Worm (Caenorhabditis elegans): ENCODE data around the gene clec-32.

The clec-32 gene

ce11 chrV:16879532-16879931 is 17.9 kb upstream of the clec-32 start:
- TF ChIP-seq hlh-13 (GFP tag; optimal IDR thresholded peaks at IDR 0.05) (no peak), ama-1 (optimal IDR thresholded peaks at IDR 0.05) (no peak), ceh-19 (GFP tag; optimal IDR thresholded peaks at IDR 0.05) (no peak), sox-2 (GFP tag; IDR thresholded peaks at IDR 0.05) (no peak), nhr-11 (tag; optimal IDR thresholded peaks at IDR 0.05) (no peak), zip-5 (tag; optimal IDR thresholded peaks at IDR 0.05) (no peak), fkh-6 (tag; optimal IDR thresholded peaks at IDR 0.05) (no peak), K09A11.1 (tag; optimal IDR thresholded peaks at IDR 0.05; ENCODE audit: insufficient read depth) (no peak), elt-2 (tag; optimal IDR thresholded peaks at IDR 0.05) (no peak), sdc-2 (tag; optimal IDR thresholded peaks at IDR 0.05) (no peak), madf-2 (tag; optimal IDR thresholded peaks at IDR 0.05) (no peak), C08G9.2 (tag; optimal IDR thresholded peaks at IDR 0.05) (no peak)

ce11 chrV:16874966-16875365 is 13.3 kb upstream of the clec-32 start, which contains the start of gene F49A5.10:
Gene F49A5.10, plus strand, starts transcription at chrV:16875266.
- TF ChIP-seq rnt-1 (tag; optimal IDR thresholded peaks at IDR 0.05) = no peak
- no peak for TF ChIP-seq mec-3 (tag; optimal IDR thresholded peaks at IDR 0.05; ENCODE audit: borderline replicate concordance)
- no peak for TF ChIP-seq dve-1 (tag; optimal IDR thresholded peaks at IDR 0.05)
- TF ChIP-seq madf-2 (tag; optimal IDR thresholded peaks at IDR 0.05) = no peak
- TF ChIP-seq unc-55 (GFP tag; optimal IDR thresholded peaks at IDR 0.05) = no peak
- no peak for TF ChIP-seq che-1 (tag; optimal IDR thresholded peaks at IDR 0.05)
- no peak for TF ChIP-seq F13H6.1 (tag; optimal IDR thresholded peaks at IDR 0.05)
- TF ChIP-seq sox-4 (tag; optimal IDR thresholded peaks at IDR 0.05) = no peak
- no peak for TF ChIP-seq eyg-1 (tag; optimal IDR thresholded peaks at IDR 0.05)
- no peak for TF ChIP-seq ceh-30 (tag; optimal IDR thresholded peaks at IDR 0.05)
- no peak for TF ChIP-seq fkh-6 (tag; optimal IDR thresholded peaks at IDR 0.05)
- no peak for TF ChIP-seq pha-2 (tag; optimal IDR thresholded peaks at IDR 0.05)
- TF ChIP-seq ref-2 (tag; optimal IDR thresholded peaks at IDR 0.05) = no peak
- no peak for TF ChIP-seq ceh-31 (tag; optimal IDR thresholded peaks at IDR 0.05)
- no peak for TF ChIP-seq C38D4.7 (GFP tag; optimal IDR thresholded peaks at IDR 0.05)
- TF ChIP-seq pat-9 (tag; optimal IDR thresholded peaks at IDR 0.05) = no peak

ce11 chrV:16873642-16874041 is 12.0 kb upstream of the clec-32 start, which contains the start of gene srw-23:
Gene srw-23, plus strand, starts transcription at chrV:16873942.
- TF ChIP-seq Y22D7AL.16 (tag; optimal IDR thresholded peaks at IDR 0.05) = no peak
- TF ChIP-seq ceh-22 (tag; optimal IDR thresholded peaks at IDR 0.05) = no peak
- TF ChIP-seq hlh-8 (tag; optimal IDR thresholded peaks at IDR 0.05) = no peak
- no peak for TF ChIP-seq pha-2 (tag; optimal IDR thresholded peaks at IDR 0.05)
- no peak for TF ChIP-seq dmd-4 (tag; optimal IDR thresholded peaks at IDR 0.05; ENCODE audit: borderline replicate concordance)
- no peak for TF ChIP-seq ets-4 (tag; optimal IDR thresholded peaks at IDR 0.05)
- TF ChIP-seq pax-1 (tag; optimal IDR thresholded peaks at IDR 0.05) = no peak
- no peak for TF ChIP-seq tbx-7 (tag; optimal IDR thresholded peaks at IDR 0.05)

- no peak for TF ChIP-seq pat-9 (tag; optimal IDR thresholded peaks at IDR 0.05)
- no peak for TF ChIP-seq ceh-24 (tag; optimal IDR thresholded peaks at IDR 0.05)
- TF ChIP-seq gmeb-2 (tag; optimal IDR thresholded peaks at IDR 0.05) = no peak
- TF ChIP-seq hlh-15 (tag; optimal IDR thresholded peaks at IDR 0.05) = no peak
- no peak for TF ChIP-seq elt-4 (tag; optimal IDR thresholded peaks at IDR 0.05)
- no peak for TF ChIP-seq tbx-2 (tag; optimal IDR thresholded peaks at IDR 0.05)
- no peak for TF ChIP-seq fkh-10 (GFP tag; optimal IDR thresholded peaks at IDR 0.05)
- no peak for TF ChIP-seq fax-1 (tag; optimal IDR thresholded peaks at IDR 0.05)
- no peak for TF ChIP-seq pha-4 (tag; optimal IDR thresholded peaks at IDR 0.05)
- TF ChIP-seq rnt-1 (tag; optimal IDR thresholded peaks at IDR 0.05) = no peak
Measured at ce11 chrV:16871387-16871786, 9.8 kb upstream of the clec-32 start, which contains the start of gene thn-4. Gene thn-4, minus strand, starts transcription at chrV:16871487.

All from whole organism, late embryonic.